Fruit fly (Drosophila melanogaster) whole organism, adult: ENCODE data around the gene dob.

Experiments used
- CG11617 ChIP-seq: fragments of 200-800 bp; sonication (Bioruptor generic); optimal IDR thresholded peaks from 2 replicates; lab custom pipeline; 2017; ENCODE audit warnings: mild to moderate bottlenecking, missing biosample characterization, missing genetic modification reagents, missing genetic modification characterization
- CG12768 ChIP-seq: fragments of 200-800 bp; sonication (Bioruptor generic); optimal IDR thresholded peaks from 2 replicates; lab custom pipeline; 2017; ENCODE audit warnings: missing biosample characterization, missing genetic modification characterization, mild to moderate bottlenecking, moderate library complexity, missing genetic modification reagents
- CG14711 ChIP-seq: fragments of 200-800 bp; sonication (Bioruptor generic); optimal IDR thresholded peaks from 2 replicates; lab custom pipeline; 2018; ENCODE audit warnings: missing biosample characterization, mild to moderate bottlenecking, missing genetic modification characterization, moderate library complexity
- CG1620 ChIP-seq: fragments of 200-800 bp; sonication (Bioruptor generic); optimal IDR thresholded peaks from 2 replicates; lab custom pipeline; 2016; ENCODE audit warnings: missing biosample characterization, missing genetic modification characterization
- CG33017 ChIP-seq: fragments of 200-800 bp; sonication (Bioruptor generic); optimal IDR thresholded peaks from 2 replicates; lab custom pipeline; 2018; ENCODE audit warnings: missing biosample characterization, mild to moderate bottlenecking, missing genetic modification characterization, moderate library complexity
- CG5204 ChIP-seq: fragments of 200-800 bp; sonication (Bioruptor generic); optimal IDR thresholded peaks from 2 replicates; lab custom pipeline; 2016; ENCODE audit warnings: missing biosample characterization, missing genetic modification characterization
- CG7045 ChIP-seq: fragments of 200-800 bp; sonication (Bioruptor generic); optimal IDR thresholded peaks from 2 replicates; lab custom pipeline; 2017; ENCODE audit warnings: missing biosample characterization, mild to moderate bottlenecking, missing genetic modification characterization
- CG7101 ChIP-seq: fragments of 200-800 bp; sonication (Bioruptor generic); optimal IDR thresholded peaks from 2 replicates; lab custom pipeline; 2018; ENCODE audit warnings: missing biosample characterization, mild to moderate bottlenecking, missing genetic modification characterization, moderate library complexity
- Clk ChIP-seq: fragments of 200-800 bp; sonication (Bioruptor generic); optimal IDR thresholded peaks from 2 replicates; lab custom pipeline; 2017; ENCODE audit warnings: missing biosample characterization, missing genetic modification characterization
- Crg-1 ChIP-seq: fragments of 200-800 bp; sonication (Bioruptor generic); optimal IDR thresholded peaks from 2 replicates; lab custom pipeline; 2016; ENCODE audit warnings: missing biosample characterization, missing genetic modification characterization
- Hr96 ChIP-seq: fragments of 200-800 bp; sonication (Bioruptor generic); optimal IDR thresholded peaks from 2 replicates; lab custom pipeline; 2016; ENCODE audit warnings: missing biosample characterization, missing genetic modification characterization
- Mnt ChIP-seq: fragments of 200-800 bp; sonication (Bioruptor generic); optimal IDR thresholded peaks from 2 replicates; lab custom pipeline; 2016; ENCODE audit warnings: missing biosample characterization, mild to moderate bottlenecking, missing genetic modification characterization
- bab1 ChIP-seq: fragments of 200-800 bp; sonication (Bioruptor generic); optimal IDR thresholded peaks from 3 replicates; lab custom pipeline; 2019; ENCODE audit warnings: missing biosample characterization, mild to moderate bottlenecking, missing genetic modification characterization, moderate library complexity
- cic ChIP-seq: fragments of 200-800 bp; sonication (Bioruptor generic); optimal IDR thresholded peaks from 2 replicates; lab custom pipeline; 2017; ENCODE audit warnings: missing biosample characterization, mild to moderate bottlenecking, missing genetic modification characterization, moderate library complexity
- cnc ChIP-seq, 2 experiments: fragments of >200 bp; optimal IDR thresholded peaks; 2 replicates each; lab custom pipeline; 2017
- kay ChIP-seq: fragments of 200-800 bp; sonication (Bioruptor generic); peaks from one replicate; lab custom pipeline; 2016; ENCODE audit warnings: missing biosample characterization, missing genetic modification characterization, borderline replicate concordance
- ovo ChIP-seq: fragments of 200-800 bp; sonication (Bioruptor generic); optimal IDR thresholded peaks from 2 replicates; lab custom pipeline; 2016; ENCODE audit warnings: missing biosample characterization, missing genetic modification characterization
- pad ChIP-seq: fragments of 200-800 bp; sonication (Bioruptor generic); optimal IDR thresholded peaks from 3 replicates; lab custom pipeline; 2017; ENCODE audit warnings: missing biosample characterization, missing genetic modification characterization, mild to moderate bottlenecking, moderate library complexity, missing genetic modification reagents
- tj ChIP-seq: fragments of 200-800 bp; sonication (Bioruptor generic); optimal IDR thresholded peaks from 3 replicates; lab custom pipeline; 2017; ENCODE audit warnings: missing biosample characterization, mild to moderate bottlenecking, missing genetic modification characterization, moderate library complexity
- toe ChIP-seq: fragments of 200-800 bp; sonication (Bioruptor generic); optimal IDR thresholded peaks from 2 replicates; lab custom pipeline; 2016; ENCODE audit warnings: missing biosample characterization, missing genetic modification characterization

The dob gene

dm6 chrX:15068537-15068936 is 1.7 kb downstream of the dob start:
- TF ChIP-seq Mnt (GFP tag; lab: Kevin White, UChicago) (peak; percentile 19), tj (peak; percentile 15), CG12768 (GFP tag; lab: Kevin White, UChicago) (peak; percentile 29), CG7101 (tag; lab: Kevin White, UChicago) (no peak), ovo (no peak)

dm6 chrX:15069417-15069896 is 2.6 kb downstream of the dob start:
- peak; percentile 98 for TF ChIP-seq bab1 (GFP tag; lab: Kevin White, UChicago)
- TF ChIP-seq cic: peak; percentile 96
- peak; percentile 75 for TF ChIP-seq ovo
- TF ChIP-seq Hr96 (GFP tag; lab: Kevin White, UChicago): peak; percentile 83
- peak; percentile 89 for TF ChIP-seq CG7045 (GFP tag; lab: Kevin White, UChicago)
- peak; percentile 90 for TF ChIP-seq CG11617 (GFP tag; lab: Kevin White, UChicago)
- TF ChIP-seq Crg-1 (GFP tag; lab: Kevin White, UChicago): peak; percentile 88
- peak; percentile 98 for TF ChIP-seq CG12768 (GFP tag; lab: Kevin White, UChicago)
- TF ChIP-seq Mnt (GFP tag; lab: Kevin White, UChicago): peak; percentile 84
- TF ChIP-seq CG1620: peak; percentile 80
- TF ChIP-seq Clk (GFP tag; lab: Kevin White, UChicago): peak; percentile 71
- peak; percentile 88 for TF ChIP-seq CG33017 (tag; lab: Kevin White, UChicago)
- TF ChIP-seq pad (GFP tag; lab: Kevin White, UChicago): peak; percentile 82
- peak; percentile 95 for TF ChIP-seq CG7101 (tag; lab: Kevin White, UChicago)
- TF ChIP-seq CG5204 (GFP tag; lab: Kevin White, UChicago): peak; percentile 66
- TF ChIP-seq toe (GFP tag; lab: Kevin White, UChicago): peak; percentile 64
- TF ChIP-seq cnc (optimal IDR thresholded peaks at IDR 0.05; lab: Kevin White, UChicago): no peak
- peak; percentile 91 for TF ChIP-seq CG14711 (tag; lab: Kevin White, UChicago)
- peak; percentile 88 for TF ChIP-seq tj
- peak; percentile 95 for TF ChIP-seq kay (GFP tag; lab: Kevin White, UChicago)

- peak; percentile 0 for TF ChIP-seq kay (GFP tag; lab: Kevin White, UChicago)
- no peak for TF ChIP-seq Clk (GFP tag; lab: Kevin White, UChicago)
These were observed 3.3 kb downstream of the dob start for dm6 chrX:15070137-15070536.

dm6 chrX:15070811-15071479 is 4.1 kb downstream of the dob start:
- TF ChIP-seq CG1620 (no peak), bab1 (GFP tag; lab: Kevin White, UChicago) (peak; percentile 23), kay (GFP tag; lab: Kevin White, UChicago) (peak; percentile 15), Mnt (GFP tag; lab: Kevin White, UChicago) (peak; percentile 46), cnc (optimal IDR thresholded peaks at IDR 0.05; lab: Kevin White, UChicago) (no peak), cic (peak; percentile 50), toe (GFP tag; lab: Kevin White, UChicago) (no peak), ovo (peak; percentile 55), pad (GFP tag; lab: Kevin White, UChicago) (no peak), tj (peak; percentile 12), Hr96 (GFP tag; lab: Kevin White, UChicago) (no peak), CG5204 (GFP tag; lab: Kevin White, UChicago) (no peak), CG7101 (tag; lab: Kevin White, UChicago) (peak; percentile 19), CG33017 (tag; lab: Kevin White, UChicago) (no peak), Crg-1 (GFP tag; lab: Kevin White, UChicago) (no peak), Clk (GFP tag; lab: Kevin White, UChicago) (no peak), CG7045 (GFP tag; lab: Kevin White, UChicago) (no peak), CG12768 (GFP tag; lab: Kevin White, UChicago) (peak; percentile 39), CG11617 (GFP tag; lab: Kevin White, UChicago) (peak; percentile 27)

- TF ChIP-seq Mnt (GFP tag; lab: Kevin White, UChicago) (peak; percentile 75), Crg-1 (GFP tag; lab: Kevin White, UChicago) (peak; percentile 84), CG1620 (peak; percentile 88), CG5204 (GFP tag; lab: Kevin White, UChicago) (peak; percentile 84), toe (GFP tag; lab: Kevin White, UChicago) (peak; percentile 78), CG14711 (tag; lab: Kevin White, UChicago) (peak; percentile 73), tj (peak; percentile 71), CG7101 (tag; lab: Kevin White, UChicago) (peak; percentile 87), CG7045 (GFP tag; lab: Kevin White, UChicago) (peak; percentile 70), CG33017 (tag; lab: Kevin White, UChicago) (peak; percentile 39), CG12768 (GFP tag; lab: Kevin White, UChicago) (peak; percentile 77), ovo (peak; percentile 59), CG11617 (GFP tag; lab: Kevin White, UChicago) (peak; percentile 93), pad (GFP tag; lab: Kevin White, UChicago) (peak; percentile 56), cnc (optimal IDR thresholded peaks at IDR 0.05; lab: Kevin White, UChicago) (no peak), cic (peak; percentile 75), Clk (GFP tag; lab: Kevin White, UChicago) (peak; percentile 40), kay (GFP tag; lab: Kevin White, UChicago) (peak; percentile 98), Hr96 (GFP tag; lab: Kevin White, UChicago) (peak; percentile 91), bab1 (GFP tag; lab: Kevin White, UChicago) (peak; percentile 74)
These were observed 8.0 kb downstream of the dob start for dm6 chrX:15074646-15075351.
